Worm (Caenorhabditis elegans): ENCODE results near the gene F14D2.14.

DNA sequence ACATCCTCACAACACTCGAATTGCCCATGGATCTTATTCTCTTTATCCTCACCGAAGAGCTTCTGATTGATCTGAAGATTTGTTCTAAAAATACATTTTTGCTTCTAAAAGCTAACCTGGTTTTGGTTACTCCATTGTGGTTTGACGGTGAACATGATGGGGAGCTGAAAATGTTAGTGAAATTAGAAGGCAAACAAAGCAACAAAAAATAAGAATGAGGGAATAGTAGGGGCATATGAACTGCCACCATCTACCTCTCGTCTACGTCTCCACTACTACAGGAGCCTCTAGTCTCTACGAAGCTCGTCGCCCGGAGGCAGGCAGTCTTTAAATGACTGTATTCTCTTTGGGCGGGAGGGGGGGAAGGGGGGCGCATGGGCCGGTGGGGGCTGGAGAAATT lies 37.9 kb upstream of the F14D2.14 start, which contains the start of gene T06D4.2:
- TF ChIP-seq him-1 (tag; optimal IDR thresholded peaks at IDR 0.05) = no peak
- TF ChIP-seq dao-5 (tag; optimal IDR thresholded peaks at IDR 0.05) = no peak

All from whole organism, L4/young adult.